Fruit fly (Drosophila melanogaster): Measurements from ENCODE around the gene CG42637.

dm6 chr3L:19812491-19812890 lies 19.1 kb upstream of the CG42637 start:
- TF ChIP-seq CG14655 (GFP tag; optimal IDR thresholded peaks at IDR 0.05) (no peak), EcR (GFP tag; optimal IDR thresholded peaks at IDR 0.05) (no peak), Snoo (tag; optimal IDR thresholded peaks at IDR 0.05) (no peak), Pif1A (GFP tag; optimal IDR thresholded peaks at IDR 0.05) (no peak), CG8301 (tag; optimal IDR thresholded peaks at IDR 0.05) (no peak), CG13204 (GFP tag; optimal IDR thresholded peaks at IDR 0.05) (no peak), CG17806 (tag; optimal IDR thresholded peaks at IDR 0.05) (no peak), rn (GFP tag; IDR thresholded peaks at IDR 0.05) (no peak), CG12605 (GFP tag; IDR thresholded peaks at IDR 0.05) (no peak), CG9948 (tag; optimal IDR thresholded peaks at IDR 0.05) (no peak), gl (tag; optimal IDR thresholded peaks at IDR 0.05) (no peak), CG10348 (GFP tag; IDR thresholded peaks at IDR 0.05) (no peak), CG34367 (tag; optimal IDR thresholded peaks at IDR 0.05) (no peak), Ets98B (GFP tag; IDR thresholded peaks at IDR 0.05) (no peak)
